Fruit fly (Drosophila melanogaster) whole organism, embryonic: ENCODE data around the gene CG12446.
A peak's percentile ranks its signal among the peaks of the same experiment; 100 is the strongest.

Experiments used
- Ada2b ChIP-seq: fragments of 200-800 bp; sonication (Bioruptor generic); IDR thresholded peaks from 2 replicates; pipeline ENCODE4 v1.3.6; 2022; ENCODE audit warnings: missing biosample characterization, missing genetic modification characterization
- Asciz ChIP-seq: fragments of 200-800 bp; sonication (Bioruptor generic); optimal IDR thresholded peaks from 2 replicates; lab custom pipeline; 2017; ENCODE audit warnings: missing biosample characterization, mild to moderate bottlenecking, missing genetic modification characterization, missing genetic modification reagents
- Atf3 ChIP-seq: fragments of 200-800 bp; sonication (Bioruptor generic); optimal IDR thresholded peaks from 3 replicates; lab custom pipeline; 2016; ENCODE audit warnings: missing biosample characterization, missing genetic modification characterization
- B-H1 ChIP-seq: fragments of 200-800 bp; sonication (Bioruptor generic); IDR thresholded peaks from 3 replicates; pipeline ENCODE4 v1.3.6; 2022; ENCODE audit warnings: missing biosample characterization, missing genetic modification characterization
- CG11085 ChIP-seq: fragments of 200-800 bp; sonication (Bioruptor generic); IDR thresholded peaks from 2 replicates; pipeline ENCODE4 v1.3.6; 2022; ENCODE audit warnings: missing biosample characterization, missing genetic modification characterization
- CG12219 ChIP-seq: fragments of 200-800 bp; sonication (Bioruptor generic); optimal IDR thresholded peaks from 3 replicates; lab custom pipeline; 2018; ENCODE audit warnings: missing biosample characterization, mild to moderate bottlenecking, missing genetic modification characterization
- CG13894 ChIP-seq: fragments of 200-800 bp; sonication (Bioruptor generic); optimal IDR thresholded peaks from 3 replicates; lab custom pipeline; 2018; ENCODE audit warnings: missing biosample characterization, mild to moderate bottlenecking, missing genetic modification characterization, moderate library complexity
- CG14860 ChIP-seq: fragments of 200-800 bp; sonication (Bioruptor generic); IDR thresholded peaks from 3 replicates; pipeline ENCODE4 v1.3.6; 2022; ENCODE audit warnings: missing biosample characterization, missing genetic modification characterization; ENCODE audit not compliant: partially characterized antibody
- CG1647 ChIP-seq: fragments of 200-800 bp; sonication (Bioruptor generic); optimal IDR thresholded peaks from 3 replicates; lab custom pipeline; 2016; ENCODE audit warnings: missing biosample characterization, missing genetic modification characterization
- CG16813 ChIP-seq: fragments of 200-800 bp; sonication (Bioruptor generic); IDR thresholded peaks from 3 replicates; pipeline ENCODE4 v1.3.6; 2022; ENCODE audit warnings: missing biosample characterization, missing genetic modification characterization; ENCODE audit not compliant: partially characterized antibody
- CG3065 ChIP-seq: fragments of 200-800 bp; sonication (Bioruptor generic); optimal IDR thresholded peaks from 2 replicates; lab custom pipeline; 2016; ENCODE audit warnings: missing biosample characterization, missing genetic modification characterization
- CG4360 ChIP-seq: fragments of 200-800 bp; sonication (Bioruptor generic); IDR thresholded peaks from 2 replicates; pipeline ENCODE4 v1.3.6; 2022; ENCODE audit warnings: missing biosample characterization, missing genetic modification characterization
- CG4820 ChIP-seq: fragments of 200-800 bp; sonication (Bioruptor generic); optimal IDR thresholded peaks from 3 replicates; lab custom pipeline; 2016; ENCODE audit warnings: missing biosample characterization, missing genetic modification characterization
- CG6791 ChIP-seq: fragments of 200-800 bp; sonication (Bioruptor generic); IDR thresholded peaks from 3 replicates; pipeline ENCODE4 v1.3.6; 2022; ENCODE audit warnings: missing biosample characterization, missing genetic modification characterization; ENCODE audit not compliant: partially characterized antibody
- CG6813 ChIP-seq: fragments of 200-800 bp; sonication (Bioruptor generic); optimal IDR thresholded peaks from 2 replicates; lab custom pipeline; 2017; ENCODE audit warnings: missing biosample characterization, missing genetic modification characterization, mild to moderate bottlenecking, moderate library complexity, missing genetic modification reagents
- CG7357 ChIP-seq: fragments of 200-800 bp; sonication (Bioruptor generic); IDR thresholded peaks from 3 replicates; pipeline ENCODE4 v1.3.6; 2022; ENCODE audit warnings: missing biosample characterization, missing genetic modification characterization
- CG7963 ChIP-seq: fragments of 200-800 bp; sonication (Bioruptor generic); IDR thresholded peaks from 3 replicates; pipeline ENCODE4 v1.3.6; 2022; ENCODE audit warnings: missing biosample characterization, missing genetic modification characterization; ENCODE audit not compliant: partially characterized antibody
- CG9727 ChIP-seq: fragments of 200-800 bp; sonication (Bioruptor generic); optimal IDR thresholded peaks from 3 replicates; lab custom pipeline; 2017; ENCODE audit warnings: missing biosample characterization, mild to moderate bottlenecking, missing genetic modification characterization
- CG9797 ChIP-seq: fragments of 200-800 bp; sonication (Bioruptor generic); optimal IDR thresholded peaks from 3 replicates; lab custom pipeline; 2018; ENCODE audit warnings: missing biosample characterization, mild to moderate bottlenecking, missing genetic modification characterization
- CHES-1-like ChIP-seq: fragments of 200-800 bp; sonication (Bioruptor generic); optimal IDR thresholded peaks from 2 replicates; lab custom pipeline; 2016; ENCODE audit warnings: missing biosample characterization, missing genetic modification characterization
- Camta ChIP-seq: fragments of 200-800 bp; sonication (Bioruptor generic); optimal IDR thresholded peaks from 2 replicates; lab custom pipeline; 2016; ENCODE audit warnings: missing biosample characterization, missing genetic modification characterization
- D19B ChIP-seq: fragments of 200-800 bp; sonication (Bioruptor generic); optimal IDR thresholded peaks from 2 replicates; lab custom pipeline; 2017; ENCODE audit warnings: missing biosample characterization, mild to moderate bottlenecking, missing genetic modification characterization
- Dek ChIP-seq: fragments of 200-800 bp; sonication (Bioruptor generic); optimal IDR thresholded peaks from 3 replicates; lab custom pipeline; 2019; ENCODE audit warnings: missing biosample characterization, mild to moderate bottlenecking, missing genetic modification characterization, moderate library complexity
- Dll ChIP-seq: fragments of 200-800 bp; sonication (Bioruptor generic); IDR thresholded peaks from 4 replicates; pipeline ENCODE4 v1.3.6; 2022; ENCODE audit warnings: missing biosample characterization, missing genetic modification characterization; ENCODE audit not compliant: partially characterized antibody
- Eip74EF ChIP-seq, 2 experiments: fragments of 200-800 bp in 1 of 2; fragments of >200 bp in 1 of 2; sonication (Bioruptor generic) in 1 of 2; optimal IDR thresholded peaks; 2 replicates each; lab custom pipeline; 2017 to 2019; ENCODE audit warnings: missing biosample characterization in 2 of 2, missing genetic modification characterization in 2 of 2, mild to moderate bottlenecking in 1 of 2, moderate library complexity in 1 of 2
- HLH4C ChIP-seq: fragments of 200-800 bp; sonication (Bioruptor generic); IDR thresholded peaks from 3 replicates; pipeline ENCODE4 v1.3.6; 2022; ENCODE audit warnings: missing biosample characterization, missing genetic modification characterization; ENCODE audit not compliant: partially characterized antibody
- Opbp ChIP-seq: fragments of 200-800 bp; sonication (Bioruptor generic); IDR thresholded peaks from 3 replicates; pipeline ENCODE4 v1.3.6; 2022; ENCODE audit warnings: missing biosample characterization, missing genetic modification characterization; ENCODE audit not compliant: partially characterized antibody
- Ptx1 ChIP-seq: fragments of 200-800 bp; sonication (Bioruptor generic); IDR thresholded peaks from 2 replicates; pipeline ENCODE4 v1.3.6; 2022; ENCODE audit warnings: missing biosample characterization, missing genetic modification characterization
- bbx ChIP-seq: fragments of 200-800 bp; sonication (Bioruptor generic); IDR thresholded peaks from 2 replicates; pipeline ENCODE4 v1.3.6; 2022; ENCODE audit warnings: missing biosample characterization, missing genetic modification characterization; ENCODE audit not compliant: partially characterized antibody
- chm ChIP-seq: fragments of 200-800 bp; sonication (Bioruptor generic); IDR thresholded peaks from 2 replicates; pipeline ENCODE4 v1.3.6; 2022; ENCODE audit warnings: missing biosample characterization, missing genetic modification characterization
- gcm ChIP-seq: fragments of 200-800 bp; sonication (Bioruptor generic); optimal IDR thresholded peaks from 2 replicates; lab custom pipeline; 2019; ENCODE audit warnings: missing biosample characterization, mild to moderate bottlenecking, missing genetic modification characterization, moderate library complexity
- gem ChIP-seq: fragments of 200-800 bp; sonication (Bioruptor generic); optimal IDR thresholded peaks from 2 replicates; lab custom pipeline; 2019; ENCODE audit warnings: missing biosample characterization, mild to moderate bottlenecking, missing genetic modification characterization, moderate library complexity
- hb ChIP-seq: fragments of 200-800 bp; sonication (Bioruptor generic); IDR thresholded peaks from 3 replicates; pipeline ENCODE4 v1.3.6; 2022; ENCODE audit warnings: missing biosample characterization, missing genetic modification characterization; ENCODE audit not compliant: partially characterized antibody
- insv ChIP-seq, 2 experiments: fragments of 200-800 bp; sonication (Bioruptor generic); optimal IDR thresholded peaks; 3 replicates each; lab custom pipeline; 2016 to 2018; ENCODE audit warnings: missing biosample characterization in 2 of 2, missing genetic modification characterization in 2 of 2
- jumu ChIP-seq: fragments of 200-800 bp; sonication (Bioruptor generic); optimal IDR thresholded peaks from 3 replicates; lab custom pipeline; 2016; ENCODE audit warnings: missing biosample characterization, missing genetic modification characterization
- knrl ChIP-seq: fragments of 200-800 bp; sonication (Bioruptor generic); IDR thresholded peaks from 3 replicates; pipeline ENCODE4 v1.3.6; 2022; ENCODE audit warnings: missing biosample characterization, missing genetic modification characterization; ENCODE audit not compliant: partially characterized antibody
- mld ChIP-seq: fragments of 200-800 bp; sonication (Bioruptor generic); IDR thresholded peaks from 3 replicates; pipeline ENCODE4 v1.3.6; 2022; ENCODE audit warnings: missing biosample characterization, missing genetic modification characterization; ENCODE audit not compliant: partially characterized antibody
- nerfin-2 ChIP-seq: fragments of 200-800 bp; sonication (Bioruptor generic); IDR thresholded peaks from 2 replicates; pipeline ENCODE4 v1.3.6; 2022; ENCODE audit warnings: missing biosample characterization, missing genetic modification characterization; ENCODE audit not compliant: partially characterized antibody
- prd ChIP-seq, 3 experiments: fragments of >200 bp in 2 of 3; fragments of 200-800 bp in 1 of 3; sonication (Bioruptor generic) in 1 of 3; optimal IDR thresholded peaks in 2 of 3; IDR thresholded peaks in 1 of 3; 2 replicates in 2 of 3; 3 replicates in 1 of 3; pipeline versions ENCODE4 v1.3.6 to Lab custom; 2017 to 2022; ENCODE audit warnings: missing biosample characterization in 1 of 3, missing genetic modification characterization in 1 of 3
- ro ChIP-seq: fragments of 200-800 bp; sonication (Bioruptor generic); IDR thresholded peaks from 2 replicates; pipeline ENCODE4 v1.3.6; 2022; ENCODE audit warnings: missing biosample characterization, missing genetic modification characterization
- slbo ChIP-seq: fragments of 200-800 bp; sonication (Bioruptor generic); IDR thresholded peaks from 2 replicates; pipeline ENCODE4 v1.3.6; 2022; ENCODE audit warnings: missing biosample characterization, missing genetic modification characterization
- tgo ChIP-seq: fragments of 200-800 bp; sonication (Bioruptor generic); IDR thresholded peaks from 3 replicates; pipeline ENCODE4 v1.3.6; 2022; ENCODE audit warnings: missing biosample characterization, missing genetic modification characterization
- tna ChIP-seq: fragments of 200-800 bp; sonication (Bioruptor generic); IDR thresholded peaks from 2 replicates; pipeline ENCODE4 v1.3.6; 2022; ENCODE audit warnings: missing biosample characterization, missing genetic modification characterization; ENCODE audit not compliant: partially characterized antibody
- usp ChIP-seq: fragments of >200 bp; optimal IDR thresholded peaks from 2 replicates; lab custom pipeline; 2017; ENCODE audit warnings: missing biosample characterization, missing genetic modification characterization
- vnd ChIP-seq: fragments of 200-800 bp; sonication (Bioruptor generic); IDR thresholded peaks from 3 replicates; pipeline ENCODE4 v1.3.6; 2022; ENCODE audit warnings: missing biosample characterization, missing genetic modification characterization; ENCODE audit not compliant: partially characterized antibody
- yki ChIP-seq: fragments of >200 bp; optimal IDR thresholded peaks from 3 replicates; lab custom pipeline; 2018
- zen ChIP-seq: fragments of 200-800 bp; sonication (Bioruptor generic); optimal IDR thresholded peaks from 3 replicates; lab custom pipeline; 2018; ENCODE audit warnings: missing biosample characterization, mild to moderate bottlenecking, missing genetic modification characterization, moderate library complexity

CG12446 gene

dm6 chrX:22838405-22838804 lies 26.7 kb upstream of the CG12446 start:
- TF ChIP-seq CG12219 (GFP tag; lab: Kevin White, UChicago) (no peak), CG4820 (GFP tag; lab: Kevin White, UChicago) (no peak), CG6791 (no peak), hb (GFP tag; lab: Robert Waterston, UW) (0 out of 3 replicates have a peak, but pooled peaks have one; percentile 25), HLH4C (peak; percentile 62; the same call in 2 of the 3 replicates), D19B (GFP tag; lab: Kevin White, UChicago) (peak; percentile 19), CG9727 (GFP tag; lab: Kevin White, UChicago) (no peak), Dll (GFP tag; lab: Robert Waterston, UW) (no peak), CHES-1-like (no peak), mld (GFP tag; lab: Robert Waterston, UW) (0 out of 3 replicates have a peak, but pooled peaks have one; percentile 11), Camta (GFP tag; lab: Kevin White, UChicago) (no peak), CG4360 (GFP tag; lab: Robert Waterston, UW) (no peak), gem (tag; lab: Kevin White, UChicago) (no peak), Ptx1 (GFP tag; lab: Robert Waterston, UW) (no peak), Eip74EF (GFP tag; optimal IDR thresholded peaks at IDR 0.05; lab: Kevin White, UChicago) (no peak), tna (GFP tag; lab: Robert Waterston, UW) (no peak), gcm (GFP tag; lab: Kevin White, UChicago) (no peak), knrl (GFP tag; lab: Robert Waterston, UW) (no peak), nerfin-2 (GFP tag; lab: Robert Waterston, UW) (peak; percentile 60), CG7357 (GFP tag; lab: Robert Waterston, UW) (no peak), yki (no peak), Asciz (no peak), Dek (no peak), CG16813 (GFP tag; lab: Robert Waterston, UW) (peak; percentile 54), CG14860 (GFP tag; lab: Robert Waterston, UW) (peak; percentile 40; the same call in 1 of the 3 replicates), slbo (GFP tag; lab: Robert Waterston, UW) (no peak), zen (tag; lab: Kevin White, UChicago) (no peak), prd (optimal IDR thresholded peaks at IDR 0.05; lab: Kevin White, UChicago) (no peak), prd (GFP tag; IDR thresholded peaks at IDR 0.05; lab: Robert Waterston, UW) (peak; percentile 35; the same call in 2 of the 3 replicates), B-H1 (no peak), chm (no peak), vnd (0 out of 3 replicates have a peak, but pooled peaks have one; percentile 32), CG13894 (tag; lab: Kevin White, UChicago) (no peak), Opbp (GFP tag; lab: Robert Waterston, UW) (no peak), CG7963 (GFP tag; lab: Robert Waterston, UW) (no peak), ro (GFP tag; lab: Robert Waterston, UW) (no peak), CG11085 (no peak), CG6813 (GFP tag; lab: Kevin White, UChicago) (no peak), tgo (GFP tag; lab: Robert Waterston, UW) (no peak), Atf3 (GFP tag; lab: Kevin White, UChicago) (no peak), bbx (GFP tag; lab: Robert Waterston, UW) (no peak), insv (GFP tag; optimal IDR thresholded peaks at IDR 0.05; lab: Kevin White, UChicago) (no peak), jumu (GFP tag; lab: Kevin White, UChicago) (no peak), CG1647 (GFP tag; lab: Kevin White, UChicago) (no peak), CG9797 (GFP tag; lab: Kevin White, UChicago) (no peak), usp (no peak), Ada2b (GFP tag; lab: Robert Waterston, UW) (0 out of 2 replicates have a peak, but pooled peaks have one; percentile 5), CG3065 (GFP tag; lab: Kevin White, UChicago) (no peak)
